Worm (Caenorhabditis elegans): ENCODE data around the gene otpl-6.

DNA sequence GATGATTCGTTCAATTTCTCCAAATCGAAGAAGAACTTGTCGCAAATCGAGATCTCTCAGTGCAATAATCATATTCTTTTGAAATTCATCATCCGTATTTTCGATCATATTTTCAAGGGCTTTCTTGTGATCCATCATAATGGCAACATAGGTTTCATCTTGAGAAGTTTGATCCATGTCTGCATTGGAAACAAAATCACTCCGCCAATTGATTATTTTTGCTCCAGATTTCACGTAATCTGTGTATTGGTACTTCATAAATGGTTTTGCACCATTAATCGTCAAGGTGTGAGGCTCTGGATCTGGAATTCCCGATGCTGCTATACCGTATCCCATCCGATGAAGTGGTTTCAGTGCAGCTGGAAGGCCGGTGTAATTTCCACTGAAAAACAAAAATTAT is 9.4 kb upstream of the otpl-6 start:
- TF ChIP-seq ceh-31 (tag; optimal IDR thresholded peaks at IDR 0.05), result no peak
- no peak for TF ChIP-seq pax-1 (tag; optimal IDR thresholded peaks at IDR 0.05)
- TF ChIP-seq nhr-11 (tag; optimal IDR thresholded peaks at IDR 0.05), result no peak
- TF ChIP-seq F13H6.1 (tag; optimal IDR thresholded peaks at IDR 0.05), result no peak
- no peak for TF ChIP-seq che-1 (tag; optimal IDR thresholded peaks at IDR 0.05)
- no peak for TF ChIP-seq fkh-10 (GFP tag; optimal IDR thresholded peaks at IDR 0.05)
- no peak for TF ChIP-seq elt-2 (tag; optimal IDR thresholded peaks at IDR 0.05)
- no peak for TF ChIP-seq ceh-30 (tag; optimal IDR thresholded peaks at IDR 0.05)
- TF ChIP-seq ref-2 (tag; optimal IDR thresholded peaks at IDR 0.05), result no peak
- no peak for TF ChIP-seq ceh-34 (tag; optimal IDR thresholded peaks at IDR 0.05)
- TF ChIP-seq ztf-16 (tag; optimal IDR thresholded peaks at IDR 0.05), result no peak

Measured in whole organism, late embryonic.